Worm (Caenorhabditis elegans) whole organism, L3 larva: ENCODE results near the gene acy-2.
A peak's percentile ranks its signal among the peaks of the same experiment; 100 is the strongest.

Experiments used
- ZK546.5 ChIP-seq: sonication (generic microtip); optimal IDR thresholded peaks from 2 replicates; lab custom pipeline; 2017; ENCODE audit warnings: missing biosample characterization, missing genetic modification characterization
- aly-2 ChIP-seq: fragments of 150-350 bp; optimal IDR thresholded peaks from 2 replicates; lab custom pipeline; 2014; ENCODE audit warnings: missing biosample characterization, missing genetic modification characterization
- ama-1 ChIP-seq: fragments of 150-350 bp; optimal IDR thresholded peaks from 2 replicates; lab custom pipeline; 2018
- ceh-16 ChIP-seq: sonication (generic microtip); optimal IDR thresholded peaks from 2 replicates; lab custom pipeline; 2017; ENCODE audit warnings: missing biosample characterization, missing genetic modification characterization
- ceh-28 ChIP-seq: fragments of 150-350 bp; optimal IDR thresholded peaks from 2 replicates; lab custom pipeline; 2014; ENCODE audit warnings: missing biosample characterization, missing genetic modification reagents, missing genetic modification characterization
- ceh-82 ChIP-seq: fragments of 150-350 bp; optimal IDR thresholded peaks from 2 replicates; lab custom pipeline; 2014; ENCODE audit warnings: missing biosample characterization, missing genetic modification characterization
- ceh-9 ChIP-seq: sonication (generic microtip); optimal IDR thresholded peaks from 2 replicates; lab custom pipeline; 2018; ENCODE audit warnings: missing biosample characterization, missing genetic modification characterization
- daf-12 ChIP-seq: fragments of 150-350 bp; optimal IDR thresholded peaks from 2 replicates; lab custom pipeline; 2014; ENCODE audit warnings: missing biosample characterization, missing genetic modification reagents, missing genetic modification characterization
- egl-27 ChIP-seq: sonication (generic microtip); optimal IDR thresholded peaks from 4 replicates; lab custom pipeline; 2017; ENCODE audit warnings: missing biosample characterization, missing genetic modification reagents, missing genetic modification characterization
- egl-5 ChIP-seq: fragments of 150-350 bp; optimal IDR thresholded peaks from 2 replicates; lab custom pipeline; 2017; ENCODE audit warnings: missing biosample characterization, missing genetic modification reagents, missing genetic modification characterization, inconsistent platforms
- elt-2 ChIP-seq: sonication (generic microtip); optimal IDR thresholded peaks from 2 replicates; lab custom pipeline; 2016; ENCODE audit warnings: missing genetic modification reagents, mild to moderate bottlenecking, missing genetic modification characterization, missing compliant biosample characterization
- elt-3 ChIP-seq, 3 experiments: fragments of 150-350 bp in 1 of 3; sonication (generic microtip) in 2 of 3; optimal IDR thresholded peaks; 2 replicates in 2 of 3; 4 replicates in 1 of 3; lab custom pipeline; 2014 to 2017; ENCODE audit warnings: missing biosample characterization in 3 of 3, missing genetic modification characterization in 3 of 3
- eor-1 ChIP-seq, 2 experiments: fragments of 150-350 bp; optimal IDR thresholded peaks; 2 replicates each; lab custom pipeline; 2014 to 2018; ENCODE audit warnings: missing biosample characterization in 2 of 2, missing genetic modification characterization in 2 of 2
- fkh-10 ChIP-seq: sonication (generic microtip); optimal IDR thresholded peaks from 2 replicates; lab custom pipeline; 2017; ENCODE audit warnings: missing biosample characterization, missing genetic modification reagents, missing genetic modification characterization
- fkh-2 ChIP-seq: fragments of 150-350 bp; optimal IDR thresholded peaks from 2 replicates; lab custom pipeline; 2014; ENCODE audit warnings: missing biosample characterization, missing genetic modification reagents, missing genetic modification characterization
- fos-1 ChIP-seq: fragments of 150-350 bp; optimal IDR thresholded peaks from 2 replicates; lab custom pipeline; 2014; ENCODE audit warnings: missing biosample characterization, missing genetic modification characterization
- hmg-11 ChIP-seq: sonication (generic microtip); optimal IDR thresholded peaks from 2 replicates; lab custom pipeline; 2016; ENCODE audit warnings: missing genetic modification characterization, missing compliant biosample characterization
- jun-1 ChIP-seq: fragments of 150-350 bp; optimal IDR thresholded peaks from 2 replicates; lab custom pipeline; 2014; ENCODE audit warnings: missing biosample characterization, missing genetic modification reagents, missing genetic modification characterization
- lin-15B ChIP-seq: fragments of 150-350 bp; optimal IDR thresholded peaks from 2 replicates; lab custom pipeline; 2014; ENCODE audit warnings: missing biosample characterization, missing genetic modification characterization
- lin-39 ChIP-seq: fragments of 150-350 bp; optimal IDR thresholded peaks from 2 replicates; lab custom pipeline; 2018; ENCODE audit warnings: missing biosample characterization, missing genetic modification reagents, missing genetic modification characterization
- lsy-12 ChIP-seq: sonication (generic microtip); optimal IDR thresholded peaks from 2 replicates; lab custom pipeline; 2016; ENCODE audit warnings: mild to moderate bottlenecking, missing genetic modification characterization, missing compliant biosample characterization
- mdl-1 ChIP-seq: fragments of 150-350 bp; optimal IDR thresholded peaks from 2 replicates; lab custom pipeline; 2014; ENCODE audit warnings: missing biosample characterization, missing genetic modification characterization
- nfya-1 ChIP-seq: sonication (generic microtip); optimal IDR thresholded peaks from 2 replicates; lab custom pipeline; 2017; ENCODE audit warnings: missing genetic modification characterization, mild to moderate bottlenecking, missing compliant biosample characterization, antibody characterized with exemption, moderate library complexity; ENCODE audit not compliant: insufficient read depth
- nhr-11 ChIP-seq: fragments of 150-350 bp; optimal IDR thresholded peaks from 2 replicates; lab custom pipeline; 2014; ENCODE audit warnings: missing biosample characterization, missing genetic modification characterization
- nhr-12 ChIP-seq: fragments of 150-350 bp; optimal IDR thresholded peaks from 2 replicates; lab custom pipeline; 2014; ENCODE audit warnings: missing biosample characterization, missing genetic modification characterization
- nhr-23 ChIP-seq: fragments of 150-350 bp; optimal IDR thresholded peaks from 2 replicates; lab custom pipeline; 2014; ENCODE audit warnings: missing biosample characterization, missing genetic modification reagents, missing genetic modification characterization
- nhr-237 ChIP-seq: fragments of 150-350 bp; optimal IDR thresholded peaks from 2 replicates; lab custom pipeline; 2014; ENCODE audit warnings: missing biosample characterization, missing genetic modification characterization
- nhr-25 ChIP-seq: sonication (generic microtip); optimal IDR thresholded peaks from 2 replicates; lab custom pipeline; 2017; ENCODE audit warnings: missing biosample characterization, missing genetic modification characterization
- nhr-28 ChIP-seq: fragments of 150-350 bp; optimal IDR thresholded peaks from 2 replicates; lab custom pipeline; 2014; ENCODE audit warnings: missing biosample characterization, missing genetic modification characterization
- nhr-43 ChIP-seq: sonication (generic microtip); optimal IDR thresholded peaks from 2 replicates; lab custom pipeline; 2016; ENCODE audit warnings: mild to moderate bottlenecking, missing genetic modification characterization, missing compliant biosample characterization; ENCODE audit not compliant: poor library complexity, severe bottlenecking
- nhr-67 ChIP-seq: fragments of 150-350 bp; optimal IDR thresholded peaks from 2 replicates; lab custom pipeline; 2014; ENCODE audit warnings: missing biosample characterization, missing genetic modification characterization
- nhr-76 ChIP-seq: fragments of 150-350 bp; sonication (generic microtip); optimal IDR thresholded peaks from 5 replicates; lab custom pipeline; 2014; ENCODE audit warnings: missing biosample characterization, missing genetic modification characterization
- pqm-1 ChIP-seq: fragments of 150-350 bp; optimal IDR thresholded peaks from 2 replicates; lab custom pipeline; 2017; ENCODE audit warnings: missing biosample characterization, missing genetic modification characterization, inconsistent platforms
- sea-2 ChIP-seq: fragments of 150-350 bp; sonication (generic microtip); optimal IDR thresholded peaks from 4 replicates; lab custom pipeline; 2014; ENCODE audit warnings: missing biosample characterization, missing genetic modification reagents, missing genetic modification characterization
- skn-1 ChIP-seq: fragments of 150-350 bp; optimal IDR thresholded peaks from 2 replicates; lab custom pipeline; 2014; ENCODE audit warnings: missing biosample characterization, missing genetic modification characterization
- snpc-4 ChIP-seq: fragments of 150-350 bp; optimal IDR thresholded peaks from 2 replicates; lab custom pipeline; 2014; ENCODE audit warnings: missing biosample characterization, missing genetic modification characterization
- tbx-2 ChIP-seq: sonication (generic microtip); optimal IDR thresholded peaks from 2 replicates; lab custom pipeline; 2016; ENCODE audit warnings: mild to moderate bottlenecking, missing genetic modification characterization, missing compliant biosample characterization
- unc-39 ChIP-seq: sonication (generic microtip); optimal IDR thresholded peaks from 4 replicates; lab custom pipeline; 2017; ENCODE audit warnings: missing biosample characterization, missing genetic modification characterization
- ztf-4 ChIP-seq: fragments of 150-350 bp; optimal IDR thresholded peaks from 2 replicates; lab custom pipeline; 2014; ENCODE audit warnings: missing biosample characterization, missing genetic modification characterization

acy-2 gene

ce11 chrV:5990383-5990782 lies 14.6 kb downstream of the acy-2 start, which contains the start of gene fut-8:
TSS of gene fut-8 (minus strand) at chrV:5990483.
- TF ChIP-seq egl-5 (tag; lab: Kevin White, UChicago) = no peak
- TF ChIP-seq ceh-9 = no peak
- TF ChIP-seq jun-1 (tag; lab: Kevin White, UChicago) = no peak
- TF ChIP-seq nhr-12 (tag; lab: Kevin White, UChicago) = no peak
- no peak for TF ChIP-seq nhr-28 (tag; lab: Kevin White, UChicago)
- no peak for TF ChIP-seq lsy-12 (tag; lab: Kevin White, UChicago)
- no peak for TF ChIP-seq fkh-10 (GFP tag; lab: Kevin White, UChicago)
- TF ChIP-seq unc-39 (tag; lab: Kevin White, UChicago) = no peak
- TF ChIP-seq nhr-237 (tag; lab: Kevin White, UChicago) = no peak
- no peak for TF ChIP-seq elt-3 (tag; optimal IDR thresholded peaks at IDR 0.05; lab: Kevin White, UChicago)
- TF ChIP-seq ama-1 = no peak
- no peak for TF ChIP-seq nhr-23 (tag; lab: Kevin White, UChicago)
- TF ChIP-seq snpc-4 (tag; lab: Kevin White, UChicago) = no peak
- TF ChIP-seq mdl-1 (tag; lab: Kevin White, UChicago) = no peak
- no peak for TF ChIP-seq eor-1 (tag; optimal IDR thresholded peaks at IDR 0.05; lab: Kevin White, UChicago)
- TF ChIP-seq pqm-1 (tag; lab: Kevin White, UChicago) = no peak

- TF ChIP-seq elt-2 = peak; percentile 70
- no peak for TF ChIP-seq nhr-67
- TF ChIP-seq lin-39 (tag; lab: Kevin White, UChicago) = peak; percentile 57
- TF ChIP-seq egl-27 (tag; lab: Kevin White, UChicago) = peak; percentile 34
- TF ChIP-seq skn-1 (tag; lab: Kevin White, UChicago) = peak; percentile 26
- peak; percentile 20 for TF ChIP-seq lin-15B (tag; lab: Kevin White, UChicago)
- TF ChIP-seq sea-2 = peak; percentile 44
- peak; percentile 20 for TF ChIP-seq pqm-1 (tag; lab: Kevin White, UChicago)
- TF ChIP-seq snpc-4 (tag; lab: Kevin White, UChicago) = peak; percentile 26
- peak; percentile 15 for TF ChIP-seq fkh-10 (GFP tag; lab: Kevin White, UChicago)
- peak; percentile 25 for TF ChIP-seq ceh-28 (tag; lab: Kevin White, UChicago)
- no peak for TF ChIP-seq ceh-82 (tag; lab: Kevin White, UChicago)
- peak; percentile 68 for TF ChIP-seq nfya-1 (tag; lab: Kevin White, UChicago)
- TF ChIP-seq hmg-11 (tag; lab: Kevin White, UChicago) = peak; percentile 78
- TF ChIP-seq mdl-1 (tag; lab: Kevin White, UChicago) = no peak
Measured at ce11 chrV:5991490-5992069, 15.8 kb downstream of the acy-2 start.

- peak; percentile 33 for TF ChIP-seq egl-5 (tag; lab: Kevin White, UChicago)
- TF ChIP-seq nfya-1 (tag; lab: Kevin White, UChicago) = peak; percentile 2
- TF ChIP-seq egl-27 (tag; lab: Kevin White, UChicago) = no peak
- TF ChIP-seq lin-39 (tag; lab: Kevin White, UChicago) = peak; percentile 33
Measured at ce11 chrV:5995598-5995997, 19.8 kb downstream of the acy-2 start.

- no peak for TF ChIP-seq egl-5 (tag; lab: Kevin White, UChicago)
- TF ChIP-seq nhr-25 = no peak
- TF ChIP-seq nhr-28 (tag; lab: Kevin White, UChicago) = no peak
- no peak for TF ChIP-seq elt-3 (tag; optimal IDR thresholded peaks at IDR 0.05; lab: Kevin White, UChicago)
- TF ChIP-seq nhr-43 = no peak
- no peak for TF ChIP-seq ama-1
- no peak for TF ChIP-seq snpc-4 (tag; lab: Kevin White, UChicago)
- no peak for TF ChIP-seq fkh-2 (tag; lab: Kevin White, UChicago)
- no peak for TF ChIP-seq hmg-11 (tag; lab: Kevin White, UChicago)
- TF ChIP-seq nhr-11 (tag; lab: Kevin White, UChicago) = no peak
- no peak for TF ChIP-seq skn-1 (tag; lab: Kevin White, UChicago)
- no peak for TF ChIP-seq tbx-2
- TF ChIP-seq, all 47 proteins: peak for 0
Measured at ce11 chrV:5996114-5996513, 20.3 kb downstream of the acy-2 start, which contains the start of gene cpg-4. TSS of gene cpg-4 (plus strand) at chrV:5996416.

ce11 chrV:6000368-6000802 lies 24.6 kb downstream of the acy-2 start:
- TF ChIP-seq elt-3 (tag; optimal IDR thresholded peaks at IDR 0.05; lab: Kevin White, UChicago) (peak in 1 of 3 experiments; percentile 82), ztf-4 (peak; percentile 68), nhr-76 (peak; percentile 61), elt-2 (peak; percentile 98), nhr-28 (tag; lab: Kevin White, UChicago) (peak; percentile 20), ZK546.5 (tag; lab: Kevin White, UChicago) (no peak), unc-39 (tag; lab: Kevin White, UChicago) (peak; percentile 21), eor-1 (tag; optimal IDR thresholded peaks at IDR 0.05; lab: Kevin White, UChicago) (no peak), aly-2 (tag; lab: Kevin White, UChicago) (no peak), ceh-16 (tag; lab: Kevin White, UChicago) (no peak), pqm-1 (tag; lab: Kevin White, UChicago) (peak; percentile 90), nhr-43 (peak; percentile 94), fos-1 (tag; lab: Kevin White, UChicago) (no peak), jun-1 (tag; lab: Kevin White, UChicago) (peak; percentile 99), lin-15B (tag; lab: Kevin White, UChicago) (peak; percentile 56), fkh-10 (GFP tag; lab: Kevin White, UChicago) (no peak), daf-12 (tag; lab: Kevin White, UChicago) (no peak), lsy-12 (tag; lab: Kevin White, UChicago) (peak; percentile 94), lin-39 (tag; lab: Kevin White, UChicago) (peak; percentile 93), sea-2 (no peak), nhr-237 (tag; lab: Kevin White, UChicago) (no peak), tbx-2 (peak; percentile 89), fkh-2 (tag; lab: Kevin White, UChicago) (no peak), nhr-25 (peak; percentile 98)
